Worm (Caenorhabditis elegans): Measurements from ENCODE around the gene F13E9.9.

DNA sequence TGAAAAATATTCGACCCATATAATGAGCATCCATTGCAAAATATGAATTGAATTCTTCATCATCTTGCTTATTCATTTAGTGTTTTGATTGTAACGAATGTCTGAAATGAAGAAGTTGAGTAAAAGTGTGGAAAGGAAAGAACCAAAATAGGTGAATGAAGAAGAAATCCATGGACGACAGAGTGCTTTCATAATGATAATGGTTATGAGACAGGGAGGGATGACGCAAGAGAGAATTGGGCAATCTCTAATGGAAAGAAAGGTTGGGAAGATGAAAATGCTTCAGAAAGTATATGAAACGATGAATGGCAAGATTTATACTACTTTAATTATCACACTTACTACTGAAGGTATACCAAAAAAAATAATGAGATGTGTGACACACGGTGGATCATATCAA, 5.3 kb upstream of the F13E9.9 start, which contains the start of gene ZK596.3:
- no peak for TF ChIP-seq him-1 (tag; optimal IDR thresholded peaks at IDR 0.05)
- no peak for TF ChIP-seq dao-5 (tag; optimal IDR thresholded peaks at IDR 0.05)
- no peak for TF ChIP-seq W03F9.2 (tag; optimal IDR thresholded peaks at IDR 0.05)

Measured in whole organism, L4/young adult.